Worm (Caenorhabditis elegans) whole organism, mixed stage, embryonic: ENCODE data around the gene dve-1.

ENCODE experiments used
- M03D4.4 ChIP-seq: sonication (generic microtip); optimal IDR thresholded peaks from 2 replicates; lab custom pipeline; 2017; ENCODE audit warnings: mild to moderate bottlenecking, missing genetic modification characterization, missing compliant biosample characterization
- bed-3 ChIP-seq: fragments of 200-800 bp; sonication (Bioruptor generic); optimal IDR thresholded peaks from 3 replicates; lab custom pipeline; 2018; ENCODE audit warnings: mild to moderate bottlenecking, missing genetic modification characterization, moderate library complexity, missing compliant biosample characterization
- blmp-1 ChIP-seq: fragments of 150-350 bp; optimal IDR thresholded peaks from 2 replicates; lab custom pipeline; 2014; ENCODE audit warnings: missing biosample characterization, missing genetic modification characterization
- ceh-39 ChIP-seq: fragments of 150-350 bp; optimal IDR thresholded peaks from 2 replicates; lab custom pipeline; 2014; ENCODE audit warnings: missing biosample characterization, missing genetic modification characterization
- ceh-43 ChIP-seq: fragments of 200-800 bp; sonication (Bioruptor generic); optimal IDR thresholded peaks from 2 replicates; lab custom pipeline; 2018; ENCODE audit warnings: mild to moderate bottlenecking, missing genetic modification characterization, moderate library complexity, missing compliant biosample characterization
- ceh-83 ChIP-seq: fragments of 200-800 bp; sonication (Bioruptor generic); optimal IDR thresholded peaks from 2 replicates; lab custom pipeline; 2018; ENCODE audit warnings: mild to moderate bottlenecking, missing genetic modification characterization, missing compliant biosample characterization
- ces-1 ChIP-seq: fragments of 150-350 bp; optimal IDR thresholded peaks from 2 replicates; lab custom pipeline; 2014; ENCODE audit warnings: missing biosample characterization, missing genetic modification reagents, missing genetic modification characterization
- cnd-1 ChIP-seq: fragments of 200-800 bp; sonication (Bioruptor generic); optimal IDR thresholded peaks from 2 replicates; lab custom pipeline; 2018; ENCODE audit warnings: mild to moderate bottlenecking, missing genetic modification characterization, missing compliant biosample characterization
- drap-1 ChIP-seq: fragments of 200-800 bp; sonication (Bioruptor generic); optimal IDR thresholded peaks from 3 replicates; lab custom pipeline; 2018; ENCODE audit warnings: mild to moderate bottlenecking, missing genetic modification characterization, missing compliant biosample characterization
- elt-1 ChIP-seq: sonication (generic microtip); optimal IDR thresholded peaks from 2 replicates; lab custom pipeline; 2017; ENCODE audit warnings: missing genetic modification characterization, mild to moderate bottlenecking, missing compliant biosample characterization, antibody characterized with exemption, moderate library complexity, borderline replicate concordance; ENCODE audit not compliant: insufficient read depth
- elt-3 ChIP-seq: fragments of 150-350 bp; optimal IDR thresholded peaks from 2 replicates; lab custom pipeline; 2014; ENCODE audit warnings: missing biosample characterization, missing genetic modification characterization
- flh-1 ChIP-seq: fragments of 200-800 bp; sonication (Bioruptor generic); optimal IDR thresholded peaks from 2 replicates; lab custom pipeline; 2018; ENCODE audit warnings: mild to moderate bottlenecking, missing genetic modification characterization, moderate library complexity, missing compliant biosample characterization
- ham-2 ChIP-seq: fragments of 200-800 bp; sonication (Bioruptor generic); optimal IDR thresholded peaks from 2 replicates; lab custom pipeline; 2018; ENCODE audit warnings: mild to moderate bottlenecking, missing genetic modification characterization, missing compliant biosample characterization
- hlh-1 ChIP-seq: fragments of 150-350 bp; optimal IDR thresholded peaks from 2 replicates; lab custom pipeline; 2014; ENCODE audit warnings: missing biosample characterization, missing genetic modification reagents, missing genetic modification characterization
- lin-13 ChIP-seq: fragments of 150-350 bp; optimal IDR thresholded peaks from 2 replicates; lab custom pipeline; 2014; ENCODE audit warnings: missing biosample characterization, missing genetic modification characterization
- lsy-2 ChIP-seq: fragments of 150-350 bp; optimal IDR thresholded peaks from 2 replicates; lab custom pipeline; 2014; ENCODE audit warnings: missing biosample characterization, missing genetic modification characterization
- mab-5 ChIP-seq: fragments of 150-350 bp; optimal IDR thresholded peaks from 2 replicates; lab custom pipeline; 2014; ENCODE audit warnings: missing biosample characterization, missing genetic modification characterization
- mep-1 ChIP-seq: fragments of 150-350 bp; optimal IDR thresholded peaks from 2 replicates; lab custom pipeline; 2017; ENCODE audit warnings: missing biosample characterization, missing genetic modification reagents, missing genetic modification characterization, inconsistent platforms
- mls-2 ChIP-seq: sonication (generic microtip); optimal IDR thresholded peaks from 2 replicates; lab custom pipeline; 2016; ENCODE audit warnings: mild to moderate bottlenecking, missing genetic modification characterization, moderate library complexity, missing compliant biosample characterization
- nhr-12 ChIP-seq: fragments of 150-350 bp; optimal IDR thresholded peaks from 2 replicates; lab custom pipeline; 2014; ENCODE audit warnings: missing biosample characterization, missing genetic modification characterization
- nhr-237 ChIP-seq: fragments of 150-350 bp; optimal IDR thresholded peaks from 2 replicates; lab custom pipeline; 2014; ENCODE audit warnings: missing biosample characterization, missing genetic modification characterization
- nhr-76 ChIP-seq: sonication (generic microtip); optimal IDR thresholded peaks from 2 replicates; lab custom pipeline; 2017; ENCODE audit warnings: missing biosample characterization, missing genetic modification characterization
- pha-4 ChIP-seq: fragments of 150-350 bp; optimal IDR thresholded peaks from 2 replicates; lab custom pipeline; 2018; ENCODE audit warnings: missing biosample characterization, missing genetic modification reagents, missing genetic modification characterization
- sem-2 ChIP-seq: fragments of 200-800 bp; sonication (Bioruptor generic); optimal IDR thresholded peaks from 2 replicates; lab custom pipeline; 2018; ENCODE audit warnings: mild to moderate bottlenecking, missing genetic modification characterization, missing compliant biosample characterization
- snpc-4 ChIP-seq: fragments of 150-350 bp; optimal IDR thresholded peaks from 2 replicates; lab custom pipeline; 2014; ENCODE audit warnings: missing biosample characterization, missing genetic modification characterization
- sptf-1 ChIP-seq: sonication (generic microtip); optimal IDR thresholded peaks from 2 replicates; lab custom pipeline; 2017; ENCODE audit warnings: mild to moderate bottlenecking, missing genetic modification characterization, moderate library complexity, missing compliant biosample characterization
- tbx-8 ChIP-seq: fragments of 200-800 bp; sonication (Bioruptor generic); optimal IDR thresholded peaks from 2 replicates; lab custom pipeline; 2018; ENCODE audit warnings: mild to moderate bottlenecking, missing genetic modification characterization, moderate library complexity, missing compliant biosample characterization
- unc-120 ChIP-seq: sonication (generic microtip); optimal IDR thresholded peaks from 2 replicates; lab custom pipeline; 2017; ENCODE audit warnings: missing genetic modification characterization, missing compliant biosample characterization; ENCODE audit not compliant: poor library complexity, severe bottlenecking
- unc-39 ChIP-seq: fragments of 150-350 bp; optimal IDR thresholded peaks from 2 replicates; lab custom pipeline; 2014; ENCODE audit warnings: missing biosample characterization, missing genetic modification characterization
- unc-62 ChIP-seq: fragments of 150-350 bp; optimal IDR thresholded peaks from 2 replicates; lab custom pipeline; 2014; ENCODE audit warnings: missing biosample characterization, missing genetic modification reagents, missing genetic modification characterization
- zip-8 ChIP-seq: fragments of 150-350 bp; optimal IDR thresholded peaks from 2 replicates; lab custom pipeline; 2014; ENCODE audit warnings: missing biosample characterization, missing genetic modification characterization
- ztf-11 ChIP-seq: fragments of 150-350 bp; optimal IDR thresholded peaks from 2 replicates; lab custom pipeline; 2014; ENCODE audit warnings: missing biosample characterization, missing genetic modification characterization

The dve-1 gene

ce11 chrX:431596-431995 lies 2.0 kb downstream of the dve-1 start:
- TF ChIP-seq unc-62 (GFP tag; lab: Kevin White, UChicago) = no peak
- TF ChIP-seq sem-2 (GFP tag; lab: Kevin White, UChicago) = no peak
- TF ChIP-seq unc-120 (tag; lab: Kevin White, UChicago) = no peak
- no peak for TF ChIP-seq zip-8 (tag; lab: Kevin White, UChicago)
- TF ChIP-seq drap-1 = no peak
- no peak for TF ChIP-seq mab-5 (tag; lab: Kevin White, UChicago)
- no peak for TF ChIP-seq lin-13 (tag; lab: Kevin White, UChicago)
- no peak for TF ChIP-seq sptf-1 (tag; lab: Kevin White, UChicago)
- no peak for TF ChIP-seq ces-1 (GFP tag; lab: Kevin White, UChicago)
- peak; percentile 29 for TF ChIP-seq pha-4 (tag; lab: Kevin White, UChicago)
- peak; percentile 35 for TF ChIP-seq lsy-2 (tag; lab: Kevin White, UChicago)
- no peak for TF ChIP-seq ztf-11
- no peak for TF ChIP-seq ceh-83 (GFP tag; lab: Kevin White, UChicago)
- no peak for TF ChIP-seq unc-39 (tag; lab: Kevin White, UChicago)
- no peak for TF ChIP-seq nhr-237 (tag; lab: Kevin White, UChicago)
- TF ChIP-seq mep-1 = no peak
- peak; percentile 13 for TF ChIP-seq ham-2 (GFP tag; lab: Kevin White, UChicago)

DNA sequence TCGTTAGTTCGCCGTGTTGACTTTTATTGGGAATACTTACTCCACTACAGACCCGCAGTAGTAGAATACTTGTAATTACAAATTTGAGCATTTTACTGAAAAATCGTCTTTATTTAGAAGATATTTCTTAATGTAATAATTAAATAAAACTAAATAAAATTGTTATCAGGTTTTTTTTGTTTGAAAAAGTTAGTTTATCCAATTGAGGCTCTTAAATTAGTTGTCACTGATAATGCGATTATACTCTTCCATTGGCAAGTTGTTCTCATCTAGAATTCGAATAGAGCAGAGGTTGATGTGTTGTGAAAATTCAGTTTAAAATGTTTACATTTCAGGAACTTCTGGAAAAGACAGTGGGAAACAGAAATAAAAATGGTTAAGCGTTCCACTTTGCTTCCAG lies 8.1 kb downstream of the dve-1 start, which contains the start of gene ZK1193.2:
ZK1193.2 (minus strand) TSS at position 101 of the 400 bp plus-strand sequence.
- TF ChIP-seq ceh-39 (tag; lab: Kevin White, UChicago) = no peak
- no peak for TF ChIP-seq mls-2
- no peak for TF ChIP-seq lin-13 (tag; lab: Kevin White, UChicago)
- TF ChIP-seq pha-4 (tag; lab: Kevin White, UChicago) = no peak
- TF ChIP-seq mep-1 = no peak
- no peak for TF ChIP-seq nhr-76
- TF ChIP-seq M03D4.4 (tag; lab: Kevin White, UChicago) = no peak
- no peak for TF ChIP-seq flh-1
- no peak for TF ChIP-seq hlh-1 (tag; lab: Kevin White, UChicago)
- no peak for TF ChIP-seq sem-2 (GFP tag; lab: Kevin White, UChicago)
- TF ChIP-seq ceh-83 (GFP tag; lab: Kevin White, UChicago) = no peak
- no peak for TF ChIP-seq ceh-43 (GFP tag; lab: Kevin White, UChicago)
- no peak for TF ChIP-seq unc-120 (tag; lab: Kevin White, UChicago)

DNA sequence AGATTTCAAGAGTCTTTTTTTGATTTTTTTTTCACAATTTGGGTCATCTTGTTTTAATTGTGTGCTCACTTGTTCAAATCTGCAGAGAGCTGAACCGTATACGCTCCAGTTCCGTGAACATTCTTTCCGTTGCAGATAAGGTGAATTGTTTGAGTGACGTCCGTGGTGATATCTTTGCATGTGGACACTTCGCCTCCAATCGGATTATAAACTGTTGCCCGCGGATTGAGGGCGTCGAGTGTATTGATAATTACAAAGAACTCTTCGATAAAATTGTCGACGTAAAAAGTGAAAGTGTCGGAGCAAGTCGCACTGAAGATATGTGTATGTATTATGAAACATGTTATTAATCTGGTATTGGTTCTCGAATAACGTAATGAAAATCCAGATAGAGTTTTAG lies 9.9 kb downstream of the dve-1 start:
- TF ChIP-seq tbx-8 (GFP tag; lab: Kevin White, UChicago) (no peak), cnd-1 (tag; lab: Kevin White, UChicago) (no peak), ceh-39 (tag; lab: Kevin White, UChicago) (no peak), unc-62 (GFP tag; lab: Kevin White, UChicago) (no peak), blmp-1 (tag; lab: Kevin White, UChicago) (no peak), pha-4 (tag; lab: Kevin White, UChicago) (no peak), mls-2 (no peak)

ce11 chrX:421785-422657 lies 11.6 kb downstream of the dve-1 start:
- no peak for TF ChIP-seq elt-1 (tag; lab: Kevin White, UChicago)
- no peak for TF ChIP-seq unc-120 (tag; lab: Kevin White, UChicago)
- no peak for TF ChIP-seq mep-1
- TF ChIP-seq nhr-237 (tag; lab: Kevin White, UChicago) = no peak
- TF ChIP-seq mls-2 = no peak
- no peak for TF ChIP-seq lsy-2 (tag; lab: Kevin White, UChicago)
- no peak for TF ChIP-seq cnd-1 (tag; lab: Kevin White, UChicago)
- no peak for TF ChIP-seq snpc-4 (tag; lab: Kevin White, UChicago)
- no peak for TF ChIP-seq unc-62 (GFP tag; lab: Kevin White, UChicago)
- no peak for TF ChIP-seq drap-1
- TF ChIP-seq elt-3 (tag; lab: Kevin White, UChicago) = no peak
- no peak for TF ChIP-seq mab-5 (tag; lab: Kevin White, UChicago)
- TF ChIP-seq zip-8 (tag; lab: Kevin White, UChicago) = no peak
- no peak for TF ChIP-seq bed-3 (GFP tag; lab: Kevin White, UChicago)
- no peak for TF ChIP-seq lin-13 (tag; lab: Kevin White, UChicago)
- TF ChIP-seq ceh-43 (GFP tag; lab: Kevin White, UChicago) = no peak
- TF ChIP-seq nhr-12 (tag; lab: Kevin White, UChicago) = no peak
